Worm (Caenorhabditis elegans): ENCODE measurements around the gene his-38.
A peak's percentile ranks its signal among the peaks of the same experiment; 100 is the strongest.

The his-38 gene

DNA sequence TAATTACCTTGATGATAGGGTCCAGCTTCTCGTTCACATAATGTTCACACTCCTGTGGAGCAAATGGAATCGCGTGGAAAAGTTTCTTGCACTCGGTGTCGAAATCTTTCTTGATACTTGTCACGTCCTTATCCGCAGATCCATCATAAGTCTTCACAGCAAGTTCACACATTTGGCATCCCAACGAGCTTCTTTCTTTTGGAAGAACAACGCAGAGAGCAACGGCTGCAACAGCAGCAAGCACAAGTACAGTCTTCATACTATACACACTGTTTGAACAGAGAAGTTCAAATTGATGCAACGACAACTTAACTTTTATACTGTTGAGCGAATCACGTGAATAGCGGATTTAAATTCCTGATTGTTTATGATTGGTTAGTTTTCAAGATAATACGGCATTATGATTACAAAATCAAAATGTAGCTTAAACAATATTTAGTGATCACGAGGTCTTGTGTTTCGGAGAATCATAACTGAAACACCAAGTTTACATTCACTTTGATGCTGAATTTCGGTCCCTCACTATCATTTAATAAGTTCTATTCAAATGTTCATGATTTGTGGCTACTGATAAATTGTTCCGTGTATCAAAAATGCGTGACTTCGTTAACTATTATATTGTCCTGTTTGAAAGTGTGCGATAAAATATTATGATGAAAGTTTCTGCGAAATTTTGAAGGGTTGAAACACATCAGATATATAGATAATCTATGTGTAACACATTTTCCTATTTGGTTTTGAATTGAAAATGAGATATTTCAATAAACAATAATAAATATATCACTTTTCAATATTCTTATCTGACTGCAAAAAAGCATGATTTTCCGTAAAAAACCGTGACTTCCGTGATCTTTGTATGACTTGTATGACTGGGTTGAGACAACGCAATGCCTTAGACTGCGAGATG, 7.1 kb upstream of the his-38 start, which contains the start of the genes spp-2 and spp-6:
Gene spp-2 (minus strand): TSS at position 334 of the 907 bp plus-strand sequence.
Gene spp-6 (plus strand): TSS at position 857 of the 907 bp plus-strand sequence.
- TF ChIP-seq ztf-25 (GFP tag; IDR thresholded peaks at IDR 0.05) (no peak), Y79H2A.3 (GFP tag; conservative IDR thresholded peaks at IDR 0.05) (no peak), rpc-1 (optimal IDR thresholded peaks at IDR 0.05) (no peak), rpc-1 (tag; optimal IDR thresholded peaks at IDR 0.05) (no peak), atf-7 (tag; optimal IDR thresholded peaks at IDR 0.05) (peak; percentile 49), dpff-1 (tag; optimal IDR thresholded peaks at IDR 0.05) (no peak), F22D6.2 (tag; optimal IDR thresholded peaks at IDR 0.05) (no peak), unc-62 (GFP tag; optimal IDR thresholded peaks at IDR 0.05) (no peak), lin-54 (GFP tag; optimal IDR thresholded peaks at IDR 0.05) (peak; percentile 24), akir-1 (GFP tag; optimal IDR thresholded peaks at IDR 0.05) (no peak), snpc-3.4 (tag; optimal IDR thresholded peaks at IDR 0.05) (no peak), egl-44 (GFP tag; IDR thresholded peaks at IDR 0.05) (0 out of 2 replicates have a peak, but pooled peaks have one; percentile 21), ceh-79 (tag; optimal IDR thresholded peaks at IDR 0.05) (no peak), Y67H2A.10 (GFP tag; conservative IDR thresholded peaks at IDR 0.05) (no peak), ztf-22 (GFP tag; optimal IDR thresholded peaks at IDR 0.05) (no peak), cebp-1 (GFP tag; IDR thresholded peaks at IDR 0.05) (no peak), cebp-1 (tag; optimal IDR thresholded peaks at IDR 0.05) (peak; percentile 24), hlh-26 (GFP tag; conservative IDR thresholded peaks at IDR 0.05) (no peak), mcd-1 (GFP tag; IDR thresholded peaks at IDR 0.05) (0 out of 2 replicates have a peak, but pooled peaks have one; percentile 16), snpc-4 (GFP tag; optimal IDR thresholded peaks at IDR 0.05) (no peak), snpc-4 (tag; optimal IDR thresholded peaks at IDR 0.05) (no peak), him-1 (tag; optimal IDR thresholded peaks at IDR 0.05) (no peak), nhr-179 (tag; optimal IDR thresholded peaks at IDR 0.05) (no peak), tbx-9 (tag; optimal IDR thresholded peaks at IDR 0.05; ENCODE audit: borderline replicate concordance) (no peak), T26A5.8 (tag; optimal IDR thresholded peaks at IDR 0.05) (no peak), T07F8.4 (tag; optimal IDR thresholded peaks at IDR 0.05) (no peak), Y56A3A.18 (GFP tag; IDR thresholded peaks at IDR 0.05) (no peak), F33H1.4 (GFP tag; IDR thresholded peaks at IDR 0.05) (no peak), hrde-1 (tag; optimal IDR thresholded peaks at IDR 0.05; ENCODE audit: borderline replicate concordance) (no peak), B0336.3 (GFP tag; IDR thresholded peaks at IDR 0.05) (peak; percentile 35; the same call in 1 of the 2 replicates), nhr-120 (GFP tag; IDR thresholded peaks at IDR 0.05) (no peak), tbp1 (GFP tag; optimal IDR thresholded peaks at IDR 0.05) (no peak), F57C9.4 (tag; optimal IDR thresholded peaks at IDR 0.05) (no peak), nfyb-1 (GFP tag; IDR thresholded peaks at IDR 0.05) (peak; percentile 80), attf-6 (GFP tag; IDR thresholded peaks at IDR 0.05) (no peak), B0019.2 (GFP tag; conservative IDR thresholded peaks at IDR 0.05) (no peak), ztf-26 (tag; optimal IDR thresholded peaks at IDR 0.05) (no peak), dox-1 (GFP tag; IDR thresholded peaks at IDR 0.05) (no peak), nhr-80 (tag; optimal IDR thresholded peaks at IDR 0.05) (peak; percentile 74), ztf-6 (GFP tag; IDR thresholded peaks at IDR 0.05) (no peak), cebp-2 (GFP tag; IDR thresholded peaks at IDR 0.05) (0 out of 2 replicates have a peak, but pooled peaks have one; percentile 24), Y53G8AR.9 (GFP tag; conservative IDR thresholded peaks at IDR 0.05) (peak; percentile 79), K12H6.12 (tag; optimal IDR thresholded peaks at IDR 0.05) (no peak), madf-8 (GFP tag; conservative IDR thresholded peaks at IDR 0.05) (no peak), ceh-100 (GFP tag; IDR thresholded peaks at IDR 0.05) (no peak), ceh-58 (GFP tag; IDR thresholded peaks at IDR 0.05) (no peak), hmg-1.2 (GFP tag; IDR thresholded peaks at IDR 0.05) (0 out of 2 replicates have a peak, but pooled peaks have one; percentile 6), sdz-38 (tag; optimal IDR thresholded peaks at IDR 0.05) (no peak)
